Fruit fly (Drosophila melanogaster) Kc167 (cell line): ENCODE data around the gene PH4alphaMP.

Experiments used
- insv ChIP-seq: fragments of >200 bp; optimal IDR thresholded peaks from 3 replicates; lab custom pipeline; 2018; ENCODE audit warnings: missing external identifiers
- ttk ChIP-seq: sonication (Bioruptor generic); optimal IDR thresholded peaks from 2 replicates; lab custom pipeline; 2017; ENCODE audit warnings: missing external identifiers

DNA sequence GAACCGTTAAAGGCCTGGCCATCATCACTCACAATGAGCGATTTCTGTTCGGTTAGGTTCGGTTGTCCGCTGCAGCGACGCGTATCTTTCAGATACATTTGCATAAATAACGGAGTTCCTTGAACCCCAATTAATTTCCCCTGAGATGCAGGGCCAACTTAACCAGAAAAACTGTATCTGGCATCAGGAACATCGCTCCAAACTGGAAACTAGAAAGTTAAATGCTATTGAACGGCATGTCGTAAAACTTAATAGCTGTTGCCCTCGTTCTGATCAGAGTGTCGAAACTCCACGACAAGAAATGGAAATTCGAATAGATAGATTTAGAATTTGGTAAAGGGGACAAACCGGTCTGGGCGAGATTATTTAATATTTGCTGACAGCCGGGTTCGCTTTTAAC is 23.6 kb downstream of the PH4alphaMP start:
- no peak for TF ChIP-seq ttk
- no peak for TF ChIP-seq insv (lab: Kevin White, UChicago)
